Fruit fly (Drosophila melanogaster) whole organism, embryonic: ENCODE measurements around the gene CG42240.
A peak's percentile ranks its signal among the peaks of the same experiment; 100 is the strongest.

Source experiments
- CG12299 ChIP-seq: fragments of 200-800 bp; sonication (Bioruptor generic); optimal IDR thresholded peaks from 2 replicates; lab custom pipeline; 2018; ENCODE audit warnings: missing biosample characterization, mild to moderate bottlenecking, missing genetic modification characterization
- CG13296 ChIP-seq: fragments of 200-800 bp; sonication (Bioruptor generic); optimal IDR thresholded peaks from 3 replicates; lab custom pipeline; 2018; ENCODE audit warnings: missing biosample characterization, mild to moderate bottlenecking, missing genetic modification characterization
- CG15514 ChIP-seq: fragments of 200-800 bp; sonication (Bioruptor generic); optimal IDR thresholded peaks from 3 replicates; lab custom pipeline; 2017; ENCODE audit warnings: missing biosample characterization, missing genetic modification characterization, mild to moderate bottlenecking, moderate library complexity, missing genetic modification reagents
- CG1603 ChIP-seq: fragments of 200-800 bp; sonication (Bioruptor generic); optimal IDR thresholded peaks from 2 replicates; lab custom pipeline; 2019; ENCODE audit warnings: missing biosample characterization, mild to moderate bottlenecking, missing genetic modification characterization, moderate library complexity
- CG16815 ChIP-seq: fragments of 200-800 bp; sonication (Bioruptor generic); optimal IDR thresholded peaks from 3 replicates; lab custom pipeline; 2017; ENCODE audit warnings: missing biosample characterization, mild to moderate bottlenecking, missing genetic modification characterization
- CG2678 ChIP-seq: fragments of 200-800 bp; sonication (Bioruptor generic); optimal IDR thresholded peaks from 3 replicates; lab custom pipeline; 2019; ENCODE audit warnings: missing biosample characterization, mild to moderate bottlenecking, missing genetic modification characterization, moderate library complexity
- CG2875 ChIP-seq: fragments of 200-800 bp; sonication (Bioruptor generic); optimal IDR thresholded peaks from 2 replicates; lab custom pipeline; 2017; ENCODE audit warnings: missing biosample characterization, mild to moderate bottlenecking, missing genetic modification characterization, missing genetic modification reagents
- CG30020 ChIP-seq: fragments of 200-800 bp; optimal IDR thresholded peaks from 2 replicates; lab custom pipeline; 2019; ENCODE audit warnings: missing biosample characterization, mild to moderate bottlenecking, missing genetic modification characterization, moderate library complexity
- CG31224 ChIP-seq: fragments of 200-800 bp; sonication (Bioruptor generic); IDR thresholded peaks from 2 replicates; pipeline ENCODE4 v1.3.6; 2022; ENCODE audit warnings: missing biosample characterization, missing genetic modification characterization
- CG32532 ChIP-seq: fragments of 200-800 bp; sonication (Bioruptor generic); IDR thresholded peaks from 2 replicates; pipeline ENCODE4 v1.3.6; 2022; ENCODE audit warnings: missing biosample characterization, missing genetic modification characterization
- CG33213 ChIP-seq: fragments of 200-800 bp; sonication (Bioruptor generic); optimal IDR thresholded peaks from 3 replicates; lab custom pipeline; 2016; ENCODE audit warnings: missing biosample characterization, missing genetic modification characterization
- CG5953 ChIP-seq: fragments of 200-800 bp; sonication (Bioruptor generic); IDR thresholded peaks from 2 replicates; pipeline ENCODE4 v1.3.6; 2022; ENCODE audit warnings: missing biosample characterization, missing genetic modification characterization
- CG8924 ChIP-seq: fragments of 200-800 bp; optimal IDR thresholded peaks from 3 replicates; lab custom pipeline; 2019; ENCODE audit warnings: missing biosample characterization, mild to moderate bottlenecking, missing genetic modification characterization, moderate library complexity
- CG9215 ChIP-seq: fragments of 200-800 bp; sonication (Bioruptor generic); IDR thresholded peaks from 2 replicates; pipeline ENCODE4 v1.3.6; 2022; ENCODE audit warnings: missing biosample characterization, missing genetic modification characterization
- CG9932 ChIP-seq: fragments of 200-800 bp; sonication (Bioruptor generic); IDR thresholded peaks from 2 replicates; pipeline ENCODE4 v1.3.6; 2022; ENCODE audit warnings: missing biosample characterization, missing genetic modification characterization
- D19A ChIP-seq: fragments of 200-800 bp; optimal IDR thresholded peaks from 3 replicates; lab custom pipeline; 2019; ENCODE audit warnings: missing biosample characterization, mild to moderate bottlenecking, missing genetic modification characterization, moderate library complexity
- GATAe ChIP-seq: fragments of 200-800 bp; sonication (Bioruptor generic); conservative IDR thresholded peaks from 2 replicates; pipeline ENCODE4 v1.3.6; 2022; ENCODE audit warnings: missing biosample characterization, missing genetic modification characterization
- HHEX ChIP-seq: fragments of 200-800 bp; sonication (Bioruptor generic); optimal IDR thresholded peaks from 3 replicates; lab custom pipeline; 2017; ENCODE audit warnings: missing biosample characterization, mild to moderate bottlenecking, missing genetic modification characterization, missing genetic modification reagents
- Mrtf ChIP-seq: fragments of 200-800 bp; sonication (Bioruptor generic); IDR thresholded peaks from 3 replicates; pipeline ENCODE4 v1.3.6; 2022; ENCODE audit warnings: missing biosample characterization, missing genetic modification characterization
- NfI ChIP-seq: fragments of 200-800 bp; sonication (Bioruptor generic); optimal IDR thresholded peaks from 3 replicates; lab custom pipeline; 2018; ENCODE audit warnings: missing biosample characterization, mild to moderate bottlenecking, missing genetic modification characterization, moderate library complexity
- PHDP ChIP-seq: fragments of 200-800 bp; sonication (Bioruptor generic); optimal IDR thresholded peaks from 3 replicates; lab custom pipeline; 2018; ENCODE audit warnings: missing biosample characterization, mild to moderate bottlenecking, missing genetic modification characterization, moderate library complexity
- Ravus ChIP-seq: fragments of 200-800 bp; sonication (Bioruptor generic); IDR thresholded peaks from 2 replicates; pipeline ENCODE4 v1.3.6; 2022; ENCODE audit warnings: missing biosample characterization, missing genetic modification characterization
- Rfx ChIP-seq: fragments of 200-800 bp; sonication (Bioruptor generic); IDR thresholded peaks from 2 replicates; pipeline ENCODE4 v1.3.6; 2022; ENCODE audit warnings: missing biosample characterization, missing genetic modification characterization
- Xbp1 ChIP-seq: fragments of 200-800 bp; sonication (Bioruptor generic); optimal IDR thresholded peaks from 3 replicates; lab custom pipeline; 2016; ENCODE audit warnings: missing biosample characterization, mild to moderate bottlenecking, missing genetic modification characterization
- ase ChIP-seq: fragments of 200-800 bp; sonication (Bioruptor generic); IDR thresholded peaks from 3 replicates; pipeline ENCODE4 v1.3.6; 2022; ENCODE audit warnings: missing biosample characterization, missing genetic modification characterization
- btn ChIP-seq: fragments of 200-800 bp; sonication (Bioruptor generic); optimal IDR thresholded peaks from 2 replicates; lab custom pipeline; 2016; ENCODE audit warnings: missing biosample characterization, missing genetic modification characterization
- corto ChIP-seq: fragments of 200-800 bp; sonication (Bioruptor generic); optimal IDR thresholded peaks from 2 replicates; lab custom pipeline; 2016; ENCODE audit warnings: missing biosample characterization, mild to moderate bottlenecking, missing genetic modification characterization, moderate library complexity
- ftz-f1 ChIP-seq: fragments of 200-800 bp; sonication (Bioruptor generic); optimal IDR thresholded peaks from 2 replicates; lab custom pipeline; 2016; ENCODE audit warnings: missing biosample characterization, missing genetic modification characterization
- gfzf ChIP-seq: fragments of 200-800 bp; sonication (Bioruptor generic); optimal IDR thresholded peaks from 2 replicates; lab custom pipeline; 2016; ENCODE audit warnings: missing biosample characterization, mild to moderate bottlenecking, missing genetic modification characterization, moderate library complexity
- hth ChIP-seq: fragments of >200 bp; optimal IDR thresholded peaks from 2 replicates; lab custom pipeline; 2017; ENCODE audit warnings: inconsistent platforms
- inv ChIP-seq: fragments of 200-800 bp; sonication (Bioruptor generic); IDR thresholded peaks from 2 replicates; pipeline ENCODE4 v1.3.6; 2022; ENCODE audit warnings: missing biosample characterization, missing genetic modification characterization; ENCODE audit not compliant: partially characterized antibody
- kah ChIP-seq: fragments of 200-800 bp; sonication (Bioruptor generic); optimal IDR thresholded peaks from 2 replicates; lab custom pipeline; 2018; ENCODE audit warnings: missing biosample characterization, mild to moderate bottlenecking, missing genetic modification characterization
- lilli ChIP-seq: fragments of 200-800 bp; sonication (Bioruptor generic); optimal IDR thresholded peaks from 3 replicates; lab custom pipeline; 2016; ENCODE audit warnings: missing biosample characterization, missing genetic modification characterization
- mirr ChIP-seq: fragments of 200-800 bp; sonication (Bioruptor generic); optimal IDR thresholded peaks from 3 replicates; lab custom pipeline; 2018; ENCODE audit warnings: missing biosample characterization, mild to moderate bottlenecking, missing genetic modification characterization
- pros ChIP-seq: fragments of 200-800 bp; sonication (Bioruptor generic); optimal IDR thresholded peaks from 3 replicates; lab custom pipeline; 2019; ENCODE audit warnings: missing biosample characterization, mild to moderate bottlenecking, missing genetic modification characterization, moderate library complexity
- pum ChIP-seq: fragments of 200-800 bp; sonication (Bioruptor generic); optimal IDR thresholded peaks from 2 replicates; lab custom pipeline; 2016; ENCODE audit warnings: missing biosample characterization, missing genetic modification characterization
- repo ChIP-seq: fragments of 200-800 bp; sonication (Bioruptor generic); optimal IDR thresholded peaks from 2 replicates; lab custom pipeline; 2016; ENCODE audit warnings: missing biosample characterization, missing genetic modification characterization
- ro ChIP-seq: fragments of 200-800 bp; sonication (Bioruptor generic); IDR thresholded peaks from 2 replicates; pipeline ENCODE4 v1.3.6; 2022; ENCODE audit warnings: missing biosample characterization, missing genetic modification characterization
- run ChIP-seq: fragments of 200-800 bp; sonication (Bioruptor generic); optimal IDR thresholded peaks from 3 replicates; lab custom pipeline; 2018; ENCODE audit warnings: missing biosample characterization, mild to moderate bottlenecking, missing genetic modification characterization
- sna ChIP-seq: fragments of 200-800 bp; sonication (Bioruptor generic); IDR thresholded peaks from 2 replicates; pipeline ENCODE4 v1.3.6; 2022; ENCODE audit warnings: missing biosample characterization, missing genetic modification characterization; ENCODE audit not compliant: partially characterized antibody
- stwl ChIP-seq: fragments of 200-800 bp; sonication (Bioruptor generic); optimal IDR thresholded peaks from 3 replicates; lab custom pipeline; 2018; ENCODE audit warnings: missing biosample characterization, mild to moderate bottlenecking, missing genetic modification characterization, moderate library complexity
- tin ChIP-seq: fragments of 200-800 bp; sonication (Bioruptor generic); optimal IDR thresholded peaks from 3 replicates; lab custom pipeline; 2016; ENCODE audit warnings: missing biosample characterization, missing genetic modification characterization
- tna ChIP-seq: fragments of 200-800 bp; sonication (Bioruptor generic); IDR thresholded peaks from 2 replicates; pipeline ENCODE4 v1.3.6; 2022; ENCODE audit warnings: missing biosample characterization, missing genetic modification characterization; ENCODE audit not compliant: partially characterized antibody
- tup ChIP-seq: fragments of 200-800 bp; sonication (Bioruptor generic); optimal IDR thresholded peaks from 2 replicates; lab custom pipeline; 2016; ENCODE audit warnings: missing biosample characterization, mild to moderate bottlenecking, missing genetic modification characterization, moderate library complexity
- twi ChIP-seq: fragments of 200-800 bp; optimal IDR thresholded peaks from 2 replicates; lab custom pipeline; 2019; ENCODE audit warnings: missing biosample characterization, mild to moderate bottlenecking, missing genetic modification characterization, moderate library complexity
- unc-4 ChIP-seq: fragments of 200-800 bp; sonication (Bioruptor generic); IDR thresholded peaks from 2 replicates; pipeline ENCODE4 v1.3.6; 2022; ENCODE audit warnings: missing biosample characterization, missing genetic modification characterization; ENCODE audit not compliant: partially characterized antibody
- wek ChIP-seq: fragments of 200-800 bp; sonication (Bioruptor generic); optimal IDR thresholded peaks from 3 replicates; lab custom pipeline; 2018; ENCODE audit warnings: missing biosample characterization, mild to moderate bottlenecking, missing genetic modification characterization, moderate library complexity
- z ChIP-seq: fragments of 200-800 bp; sonication (Bioruptor generic); IDR thresholded peaks from 3 replicates; pipeline ENCODE4 v1.3.6; 2022; ENCODE audit warnings: missing biosample characterization, missing genetic modification characterization
- zen2 ChIP-seq: fragments of 200-800 bp; sonication (Bioruptor generic); IDR thresholded peaks from 3 replicates; pipeline ENCODE4 v1.3.6; 2022; ENCODE audit warnings: missing biosample characterization, missing genetic modification characterization; ENCODE audit not compliant: partially characterized antibody

The CG42240 gene

dm6 chrX:6338738-6339614, 8.3 kb downstream of the CG42240 start (continued):
- no peak for TF ChIP-seq sna (GFP tag; lab: Robert Waterston, UW)
- TF ChIP-seq z (GFP tag; lab: Robert Waterston, UW), result no peak
- TF ChIP-seq GATAe, result no peak
- no peak for TF ChIP-seq gfzf
- TF ChIP-seq stwl (tag; lab: Kevin White, UChicago), result no peak
- TF ChIP-seq CG33213 (GFP tag; lab: Kevin White, UChicago), result no peak
- peak; percentile 51 for TF ChIP-seq Rfx (GFP tag; lab: Robert Waterston, UW)
- TF ChIP-seq tup (GFP tag; lab: Kevin White, UChicago), result no peak
- no peak for TF ChIP-seq run
- TF ChIP-seq mirr (GFP tag; lab: Kevin White, UChicago), result no peak
- TF ChIP-seq CG9932 (GFP tag; lab: Robert Waterston, UW), result peak; percentile 44
- no peak for TF ChIP-seq CG5953 (GFP tag; lab: Robert Waterston, UW)
- no peak for TF ChIP-seq repo (GFP tag; lab: Kevin White, UChicago)
- TF ChIP-seq CG9215 (GFP tag; lab: Robert Waterston, UW), result no peak; the same call in 1 of the 2 replicates
- TF ChIP-seq CG31224 (GFP tag; lab: Robert Waterston, UW), result no peak
- no peak for TF ChIP-seq CG2875
- TF ChIP-seq CG2678 (tag; lab: Kevin White, UChicago), result peak; percentile 41
- TF ChIP-seq NfI (GFP tag; lab: Kevin White, UChicago), result no peak
- no peak for TF ChIP-seq hth
- no peak for TF ChIP-seq kah
- peak; percentile 29 for TF ChIP-seq HHEX
- peak; percentile 38 for TF ChIP-seq Xbp1 (GFP tag; lab: Kevin White, UChicago)
- TF ChIP-seq zen2, result no peak
- no peak for TF ChIP-seq btn (GFP tag; lab: Kevin White, UChicago)
- peak; percentile 31 for TF ChIP-seq CG1603 (tag; lab: Kevin White, UChicago)
- TF ChIP-seq tin (GFP tag; lab: Kevin White, UChicago), result peak; percentile 6
- no peak for TF ChIP-seq pum
- no peak for TF ChIP-seq PHDP (tag; lab: Kevin White, UChicago)
- no peak for TF ChIP-seq Mrtf (GFP tag; lab: Robert Waterston, UW)
- no peak for TF ChIP-seq CG30020
- no peak for TF ChIP-seq pros (GFP tag; lab: Kevin White, UChicago)
- TF ChIP-seq tna, result no peak
- TF ChIP-seq ftz-f1 (GFP tag; lab: Kevin White, UChicago), result no peak
- no peak for TF ChIP-seq wek
- TF ChIP-seq twi, result no peak
- no peak for TF ChIP-seq unc-4 (GFP tag; lab: Robert Waterston, UW)
- no peak for TF ChIP-seq CG15514 (GFP tag; lab: Kevin White, UChicago)
- TF ChIP-seq CG8924, result no peak
- no peak for TF ChIP-seq corto (GFP tag; lab: Kevin White, UChicago)
- TF ChIP-seq ase (GFP tag; lab: Robert Waterston, UW), result no peak
- peak; percentile 2 for TF ChIP-seq lilli
- peak; percentile 46; the same call in 1 of the 2 replicates for TF ChIP-seq CG32532 (GFP tag; lab: Robert Waterston, UW)
- TF ChIP-seq Ravus (GFP tag; lab: Robert Waterston, UW), result no peak
- TF ChIP-seq D19A, result no peak
- no peak for TF ChIP-seq CG16815 (GFP tag; lab: Kevin White, UChicago)
- TF ChIP-seq ro (GFP tag; lab: Robert Waterston, UW), result no peak
- no peak for TF ChIP-seq CG12299 (tag; lab: Kevin White, UChicago)
- TF ChIP-seq CG13296 (GFP tag; lab: Kevin White, UChicago), result no peak
- no peak for TF ChIP-seq inv (GFP tag; lab: Robert Waterston, UW)
